Worm (Caenorhabditis elegans): ENCODE results near the gene slc-36.1.

Gene slc-36.1

ce11 chrIII:13347782-13348327 is 40.6 kb downstream of the slc-36.1 start:
- TF ChIP-seq klf-2 (GFP tag; conservative IDR thresholded peaks at IDR 0.05) (no peak), ztf-29 (GFP tag; IDR thresholded peaks at IDR 0.05) (no peak), tab-1 (GFP tag; IDR thresholded peaks at IDR 0.05) (no peak)

ce11 chrIII:13348891-13349290 is 41.6 kb downstream of the slc-36.1 start:
- no peak for TF ChIP-seq tab-1 (GFP tag; IDR thresholded peaks at IDR 0.05)
- no peak for TF ChIP-seq klf-2 (GFP tag; conservative IDR thresholded peaks at IDR 0.05)
- TF ChIP-seq T22C8.4 (GFP tag; IDR thresholded peaks at IDR 0.05) = no peak
- TF ChIP-seq flt-1 (GFP tag; IDR thresholded peaks at IDR 0.05) = no peak
- no peak for TF ChIP-seq ztf-29 (GFP tag; IDR thresholded peaks at IDR 0.05)
- no peak for TF ChIP-seq cog-1 (tag; optimal IDR thresholded peaks at IDR 0.05)
- TF ChIP-seq ztf-23 (GFP tag; IDR thresholded peaks at IDR 0.05) = no peak
- no peak for TF ChIP-seq med-1 (GFP tag; optimal IDR thresholded peaks at IDR 0.05; ENCODE audit: insufficient read depth)
- no peak for TF ChIP-seq ref-1 (GFP tag; conservative IDR thresholded peaks at IDR 0.05)

ce11 chrIII:13350964-13351363 is 43.7 kb downstream of the slc-36.1 start:
- TF ChIP-seq klf-2 (GFP tag; conservative IDR thresholded peaks at IDR 0.05) (no peak), ztf-23 (GFP tag; IDR thresholded peaks at IDR 0.05) (no peak), cog-1 (tag; optimal IDR thresholded peaks at IDR 0.05) (no peak), flt-1 (GFP tag; IDR thresholded peaks at IDR 0.05) (no peak), tab-1 (GFP tag; IDR thresholded peaks at IDR 0.05) (no peak), med-1 (GFP tag; optimal IDR thresholded peaks at IDR 0.05; ENCODE audit: insufficient read depth) (no peak), T22C8.4 (GFP tag; IDR thresholded peaks at IDR 0.05) (no peak), ref-1 (GFP tag; conservative IDR thresholded peaks at IDR 0.05) (no peak), ztf-29 (GFP tag; IDR thresholded peaks at IDR 0.05) (no peak)

- TF ChIP-seq tab-1 (GFP tag; IDR thresholded peaks at IDR 0.05) (no peak), ref-1 (GFP tag; conservative IDR thresholded peaks at IDR 0.05) (no peak)
Observed at ce11 chrIII:13359256-13359655, 52.0 kb downstream of the slc-36.1 start, which contains the start of gene F53A2.9. TSS of gene F53A2.9 (minus strand) at chrIII:13359356.

- TF ChIP-seq tab-1 (GFP tag; IDR thresholded peaks at IDR 0.05) (no peak), flt-1 (GFP tag; IDR thresholded peaks at IDR 0.05) (0 out of 2 replicates have a peak, but pooled peaks have one; percentile 44)
Observed at ce11 chrIII:13359847-13360246, 52.5 kb downstream of the slc-36.1 start.
